Worm (Caenorhabditis elegans): Measurements from ENCODE around the gene F02A9.7.

ce11 chrIII:9051714-9052113, 23.7 kb downstream of the F02A9.7 start:
- no peak for TF ChIP-seq ztf-16 (tag; optimal IDR thresholded peaks at IDR 0.05)
- TF ChIP-seq che-1 (tag; optimal IDR thresholded peaks at IDR 0.05): no peak
- TF ChIP-seq ceh-48 (tag; optimal IDR thresholded peaks at IDR 0.05): no peak
- no peak for TF ChIP-seq nfya-1 (tag; optimal IDR thresholded peaks at IDR 0.05)
- TF ChIP-seq nhr-11 (tag; optimal IDR thresholded peaks at IDR 0.05): no peak

Measured in whole organism, late embryonic.